Fruit fly (Drosophila melanogaster) whole organism, embryonic: ENCODE measurements around the gene CG31230.

ENCODE experiments used
- CG7271 ChIP-seq: fragments of 200-800 bp; sonication (Bioruptor generic); optimal IDR thresholded peaks from 2 replicates; lab custom pipeline; 2018; ENCODE audit warnings: missing biosample characterization, mild to moderate bottlenecking, missing genetic modification characterization, moderate library complexity
- CG7839 ChIP-seq: fragments of 200-800 bp; sonication (Bioruptor generic); optimal IDR thresholded peaks from 3 replicates; lab custom pipeline; 2018; ENCODE audit warnings: missing biosample characterization, mild to moderate bottlenecking, missing genetic modification characterization, moderate library complexity

DNA sequence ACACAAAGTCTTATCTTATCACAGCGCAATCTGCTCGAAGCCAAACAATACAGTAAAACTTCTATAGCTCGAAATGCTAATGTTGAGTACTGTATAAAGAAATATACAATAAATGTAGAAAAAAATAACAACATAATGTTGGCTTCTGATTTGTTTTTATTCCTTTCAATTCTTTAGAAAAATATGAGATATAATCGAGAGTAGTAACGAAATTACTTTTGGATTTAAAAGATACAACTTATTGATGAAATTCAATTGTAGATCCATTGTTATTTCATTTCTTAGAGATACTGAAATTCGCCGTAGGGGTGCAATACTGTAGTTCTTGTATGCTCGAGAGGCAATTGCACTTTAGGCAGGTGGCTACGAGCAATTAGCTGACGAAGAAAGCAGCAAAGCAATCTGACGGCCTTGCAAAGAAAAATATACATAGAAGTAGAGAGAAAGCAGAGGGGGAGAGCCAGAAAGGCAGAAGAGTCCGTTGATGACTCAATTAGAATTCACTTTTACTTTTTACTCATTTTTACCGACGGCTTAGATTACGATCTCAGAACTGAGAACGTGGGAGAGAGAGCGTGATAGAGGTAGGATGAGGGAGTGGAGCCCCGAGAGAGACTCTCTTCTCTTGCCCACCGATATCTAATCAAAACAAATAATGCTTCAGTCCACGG lies 903 bp upstream of the CG31230 start:
- TF ChIP-seq CG7271 (tag; lab: Kevin White, UChicago) (no peak), CG7839 (tag; lab: Kevin White, UChicago) (peak; percentile 91)
